Worm (Caenorhabditis elegans): ENCODE measurements around the gene lrpc-1.

lrpc-1 gene

ce11 chrV:5579666-5580065, 33.3 kb downstream of the lrpc-1 start:
- TF ChIP-seq dmd-4 (tag; optimal IDR thresholded peaks at IDR 0.05; ENCODE audit: borderline replicate concordance) (no peak), pros-1 (tag; optimal IDR thresholded peaks at IDR 0.05) (no peak), ceh-48 (tag; optimal IDR thresholded peaks at IDR 0.05) (no peak), sdc-2 (tag; optimal IDR thresholded peaks at IDR 0.05) (no peak), ama-1 (optimal IDR thresholded peaks at IDR 0.05) (no peak), lim-6 (tag; optimal IDR thresholded peaks at IDR 0.05) (no peak), zip-5 (tag; optimal IDR thresholded peaks at IDR 0.05) (no peak), hlh-13 (GFP tag; optimal IDR thresholded peaks at IDR 0.05) (no peak), syd-9 (tag; optimal IDR thresholded peaks at IDR 0.05) (no peak), pax-1 (tag; optimal IDR thresholded peaks at IDR 0.05) (no peak), C08G9.2 (tag; optimal IDR thresholded peaks at IDR 0.05) (no peak), eyg-1 (tag; optimal IDR thresholded peaks at IDR 0.05) (no peak), ceh-31 (tag; optimal IDR thresholded peaks at IDR 0.05) (no peak), pat-9 (tag; optimal IDR thresholded peaks at IDR 0.05) (no peak), elt-4 (tag; optimal IDR thresholded peaks at IDR 0.05) (no peak), hlh-8 (tag; optimal IDR thresholded peaks at IDR 0.05) (no peak), gmeb-2 (tag; optimal IDR thresholded peaks at IDR 0.05) (no peak), hlh-15 (tag; optimal IDR thresholded peaks at IDR 0.05) (no peak), nhr-11 (tag; optimal IDR thresholded peaks at IDR 0.05) (no peak), F13H6.1 (tag; optimal IDR thresholded peaks at IDR 0.05) (no peak)

DNA sequence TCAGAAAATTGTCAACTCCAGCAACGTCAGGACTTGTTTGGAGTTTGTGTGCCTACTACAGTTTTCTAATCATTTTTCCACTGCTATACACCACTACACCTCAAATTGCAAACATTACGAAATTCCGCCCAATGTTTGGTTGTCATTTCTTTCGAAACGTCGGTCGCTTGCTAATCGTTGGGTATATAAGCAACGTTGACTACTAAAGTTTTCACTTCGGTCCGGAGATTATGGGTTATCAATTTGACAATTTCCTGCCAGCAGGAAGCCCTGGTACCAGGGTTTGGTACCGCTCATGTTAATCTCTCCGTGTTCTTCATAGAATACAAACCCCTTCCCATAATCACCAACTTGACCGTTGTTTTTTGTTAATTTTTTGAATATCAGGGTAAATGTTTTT, 37.0 kb downstream of the lrpc-1 start:
- TF ChIP-seq dve-1 (tag; optimal IDR thresholded peaks at IDR 0.05) (peak; percentile 77), pqm-1 (tag; optimal IDR thresholded peaks at IDR 0.05) (no peak), zip-5 (tag; optimal IDR thresholded peaks at IDR 0.05) (no peak), gmeb-2 (tag; optimal IDR thresholded peaks at IDR 0.05) (peak; percentile 20)

- no peak for TF ChIP-seq odd-2 (tag; optimal IDR thresholded peaks at IDR 0.05)
- TF ChIP-seq nhr-232 (tag; optimal IDR thresholded peaks at IDR 0.05): no peak
- TF ChIP-seq C38D4.7 (GFP tag; optimal IDR thresholded peaks at IDR 0.05): no peak
- no peak for TF ChIP-seq hlh-6 (tag; optimal IDR thresholded peaks at IDR 0.05)
- TF ChIP-seq ceh-30 (tag; optimal IDR thresholded peaks at IDR 0.05): no peak
- peak; percentile 37 for TF ChIP-seq unc-42 (tag; optimal IDR thresholded peaks at IDR 0.05)
Observed at ce11 chrV:5571691-5572090, 41.3 kb downstream of the lrpc-1 start.

DNA sequence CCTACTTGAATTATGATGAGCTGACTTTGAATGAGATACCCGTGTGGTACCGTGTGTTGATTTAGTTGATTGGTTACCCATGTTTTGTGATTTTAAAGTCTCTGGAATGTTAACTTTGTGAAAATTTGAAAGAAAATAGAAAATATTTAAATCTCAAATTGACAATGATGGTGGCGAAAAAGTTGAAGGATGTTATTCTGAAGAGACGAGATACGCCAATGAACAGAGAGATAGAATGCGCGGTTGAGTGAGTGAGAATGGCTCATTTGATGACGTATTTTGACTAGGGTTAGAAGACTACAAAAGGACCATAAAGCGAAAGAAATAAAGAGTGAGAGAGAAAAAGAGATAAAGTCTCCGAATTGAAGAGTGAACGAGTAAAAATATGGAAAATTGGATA, 42.6 kb downstream of the lrpc-1 start, which contains the start of gene glb-6:
glb-6 (minus strand) TSS at position 101 of the 400 bp plus-strand sequence.
- TF ChIP-seq tbx-7 (tag; optimal IDR thresholded peaks at IDR 0.05) (no peak), lin-11 (tag; optimal IDR thresholded peaks at IDR 0.05) (no peak), ceh-18 (tag; optimal IDR thresholded peaks at IDR 0.05) (no peak), rnt-1 (tag; optimal IDR thresholded peaks at IDR 0.05) (no peak), tbx-2 (tag; optimal IDR thresholded peaks at IDR 0.05) (no peak), hlh-30 (tag; optimal IDR thresholded peaks at IDR 0.05; ENCODE audit: insufficient read depth) (no peak), zip-5 (tag; optimal IDR thresholded peaks at IDR 0.05) (no peak), ceh-48 (tag; optimal IDR thresholded peaks at IDR 0.05) (no peak), nhr-232 (tag; optimal IDR thresholded peaks at IDR 0.05) (no peak), sdc-2 (tag; optimal IDR thresholded peaks at IDR 0.05) (no peak), dmd-4 (tag; optimal IDR thresholded peaks at IDR 0.05; ENCODE audit: borderline replicate concordance) (no peak), ceh-45 (GFP tag; IDR thresholded peaks at IDR 0.05) (no peak)

- TF ChIP-seq sdc-2 (tag; optimal IDR thresholded peaks at IDR 0.05) (no peak), pha-2 (tag; optimal IDR thresholded peaks at IDR 0.05) (no peak), ets-4 (tag; optimal IDR thresholded peaks at IDR 0.05) (no peak), ceh-30 (tag; optimal IDR thresholded peaks at IDR 0.05) (no peak), tbx-7 (tag; optimal IDR thresholded peaks at IDR 0.05) (no peak), odd-2 (tag; optimal IDR thresholded peaks at IDR 0.05) (no peak), T23F11.4 (GFP tag; optimal IDR thresholded peaks at IDR 0.05) (no peak), zip-5 (tag; optimal IDR thresholded peaks at IDR 0.05) (no peak), gmeb-2 (tag; optimal IDR thresholded peaks at IDR 0.05) (no peak), elt-2 (tag; optimal IDR thresholded peaks at IDR 0.05) (no peak), hlh-30 (tag; optimal IDR thresholded peaks at IDR 0.05; ENCODE audit: insufficient read depth) (no peak), fkh-6 (tag; optimal IDR thresholded peaks at IDR 0.05) (no peak)
Observed at ce11 chrV:5567119-5567518, 45.9 kb downstream of the lrpc-1 start, which contains the start of gene C18C4.7. TSS of gene C18C4.7 (minus strand) at chrV:5567219.
